Worm (Caenorhabditis elegans) whole organism, early embryonic: ENCODE data around the gene col-132.

Source experiments
- aly-1 ChIP-seq: sonication (generic microtip); optimal IDR thresholded peaks from 2 replicates; lab custom pipeline; 2016; ENCODE audit warnings: missing genetic modification characterization, missing compliant biosample characterization
- ama-1 ChIP-seq: fragments of 150-350 bp; optimal IDR thresholded peaks from 2 replicates; lab custom pipeline; 2014
- ceh-13 ChIP-seq: fragments of 200-800 bp; sonication (Bioruptor generic); optimal IDR thresholded peaks from 2 replicates; lab custom pipeline; 2018; ENCODE audit warnings: mild to moderate bottlenecking, missing genetic modification characterization, missing compliant biosample characterization
- flt-1 ChIP-seq: fragments of 200-800 bp; sonication (Bioruptor generic); IDR thresholded peaks from 2 replicates; pipeline ENCODE4 v1.3.6; 2022; ENCODE audit warnings: missing genetic modification characterization, missing compliant biosample characterization
- hmbx-1 ChIP-seq: sonication (generic microtip); optimal IDR thresholded peaks from 2 replicates; lab custom pipeline; 2016; ENCODE audit warnings: mild to moderate bottlenecking, missing genetic modification characterization, missing compliant biosample characterization
- hmg-4 ChIP-seq: fragments of 200-800 bp; sonication (Bioruptor generic); optimal IDR thresholded peaks from 2 replicates; lab custom pipeline; 2018; ENCODE audit warnings: mild to moderate bottlenecking, missing genetic modification characterization, missing compliant biosample characterization
- hnd-1 ChIP-seq: sonication (generic microtip); optimal IDR thresholded peaks from 2 replicates; lab custom pipeline; 2016; ENCODE audit warnings: missing genetic modification characterization, missing compliant biosample characterization
- pes-1 ChIP-seq: fragments of 200-800 bp; sonication (Bioruptor generic); IDR thresholded peaks from 2 replicates; pipeline ENCODE4 v1.3.6; 2022; ENCODE audit warnings: missing genetic modification reagents, missing genetic modification characterization, missing compliant biosample characterization
- scrt-1 ChIP-seq: fragments of 200-800 bp; sonication (Bioruptor generic); IDR thresholded peaks from 2 replicates; pipeline ENCODE4 v1.3.6; 2022; ENCODE audit warnings: missing genetic modification characterization, missing compliant biosample characterization
- tbx-37 ChIP-seq: fragments of 200-800 bp; sonication (Bioruptor generic); conservative IDR thresholded peaks from 2 replicates; pipeline ENCODE4 v1.3.6; 2022; ENCODE audit warnings: missing genetic modification reagents, missing genetic modification characterization, missing compliant biosample characterization
- tra-4 ChIP-seq: sonication (generic microtip); optimal IDR thresholded peaks from 2 replicates; lab custom pipeline; 2017; ENCODE audit warnings: missing genetic modification characterization, missing compliant biosample characterization

DNA sequence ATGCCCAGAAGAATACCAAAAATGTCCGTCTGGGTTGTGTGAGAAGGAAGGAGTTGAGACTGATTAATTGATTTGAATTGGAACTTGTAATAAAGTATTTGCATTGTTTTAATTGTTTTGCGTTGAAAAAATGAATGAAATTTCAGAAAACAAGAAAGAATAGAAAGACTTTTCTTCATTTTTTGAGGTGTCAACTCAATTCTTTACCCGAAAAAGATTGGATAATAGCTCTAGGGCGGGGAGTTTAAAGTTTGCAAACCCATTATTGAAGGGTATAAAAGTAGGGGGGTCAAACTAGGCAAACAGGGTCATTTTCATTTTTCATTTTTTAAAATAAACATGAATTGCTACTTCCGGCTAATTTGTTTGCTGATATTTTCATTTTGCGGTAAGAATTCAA, 42.7 kb downstream of the col-132 start, which contains the start of gene scl-10:
- TF ChIP-seq hnd-1 (tag; lab: Kevin White, UChicago) (no peak), ama-1 (lab: Kevin White, UChicago) (no peak), ceh-13 (GFP tag; lab: Kevin White, UChicago) (no peak), scrt-1 (GFP tag; lab: Robert Waterston, UW) (no peak), flt-1 (GFP tag; lab: Robert Waterston, UW) (no peak), aly-1 (tag; lab: Kevin White, UChicago) (no peak), hmbx-1 (no peak), tra-4 (tag; lab: Kevin White, UChicago) (no peak), pes-1 (no peak), hmg-4 (no peak), tbx-37 (GFP tag; lab: Robert Waterston, UW) (no peak)
